Worm (Caenorhabditis elegans) whole organism, late embryonic: ENCODE results near the gene F10A3.4.

Experiments used
- ceh-18 ChIP-seq: sonication (generic microtip); optimal IDR thresholded peaks from 2 replicates; lab custom pipeline; 2016; ENCODE audit warnings: missing genetic modification characterization, missing compliant biosample characterization
- nfya-1 ChIP-seq: sonication (generic microtip); optimal IDR thresholded peaks from 2 replicates; lab custom pipeline; 2017; ENCODE audit warnings: missing genetic modification characterization, mild to moderate bottlenecking, missing compliant biosample characterization, antibody characterized with exemption, moderate library complexity

DNA sequence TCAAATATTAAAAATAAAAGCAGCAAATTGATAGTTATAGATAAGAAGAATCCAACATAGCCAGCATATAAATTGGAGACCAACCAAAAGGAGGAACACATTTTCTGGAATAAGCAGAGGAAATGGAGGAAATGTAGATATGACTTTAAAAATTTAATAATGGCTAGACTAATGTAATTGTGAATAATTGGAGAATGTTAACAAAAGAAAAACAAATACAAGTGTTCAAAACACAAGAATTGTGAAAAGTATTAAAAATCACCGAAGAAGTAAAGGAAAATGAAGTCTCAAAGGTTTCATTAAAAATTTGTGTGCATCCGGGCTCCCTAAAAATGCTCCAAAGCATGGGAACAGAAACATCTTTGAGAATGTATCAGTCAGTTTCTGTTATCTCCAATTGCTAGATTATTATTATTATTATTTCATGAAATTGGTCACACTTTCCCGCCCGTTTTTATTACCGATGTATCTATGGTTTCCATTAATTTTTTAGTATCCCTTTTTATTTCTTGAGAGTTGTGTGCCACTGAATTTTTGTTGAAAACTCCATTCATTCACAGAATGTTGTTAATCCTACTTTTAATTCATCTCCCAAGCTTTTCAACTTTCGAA, 13.3 kb downstream of the F10A3.4 start, which contains the start of the genes str-109 and F10A3.11:
- TF ChIP-seq ceh-18 (tag; lab: Kevin White, UChicago) (no peak), nfya-1 (tag; lab: Kevin White, UChicago) (no peak)
